Fruit fly (Drosophila melanogaster) whole organism, embryonic: ENCODE data around the gene CG32647.

Source experiments
- CG10431 ChIP-seq: fragments of 200-800 bp; sonication (Bioruptor generic); optimal IDR thresholded peaks from 3 replicates; lab custom pipeline; 2018; ENCODE audit warnings: missing biosample characterization, mild to moderate bottlenecking, missing genetic modification characterization
- CG11695 ChIP-seq: fragments of 200-800 bp; sonication (Bioruptor generic); IDR thresholded peaks from 3 replicates; pipeline ENCODE4 v1.3.6; 2022; ENCODE audit warnings: missing biosample characterization, missing genetic modification characterization
- CG12391 ChIP-seq: fragments of 200-800 bp; sonication (Bioruptor generic); optimal IDR thresholded peaks from 3 replicates; lab custom pipeline; 2018; ENCODE audit warnings: missing biosample characterization, mild to moderate bottlenecking, missing genetic modification characterization, moderate library complexity
- CG12744 ChIP-seq: fragments of 200-800 bp; sonication (Bioruptor generic); optimal IDR thresholded peaks from 2 replicates; lab custom pipeline; 2016; ENCODE audit warnings: missing biosample characterization, missing genetic modification characterization
- CG13123 ChIP-seq: fragments of 200-800 bp; sonication (Bioruptor generic); optimal IDR thresholded peaks from 2 replicates; lab custom pipeline; 2016; ENCODE audit warnings: missing biosample characterization, missing genetic modification characterization
- CG14710 ChIP-seq: fragments of 200-800 bp; sonication (Bioruptor generic); optimal IDR thresholded peaks from 3 replicates; lab custom pipeline; 2019; ENCODE audit warnings: missing biosample characterization, mild to moderate bottlenecking, missing genetic modification characterization, moderate library complexity
- CG15601 ChIP-seq: fragments of 200-800 bp; sonication (Bioruptor generic); optimal IDR thresholded peaks from 3 replicates; lab custom pipeline; 2019; ENCODE audit warnings: missing biosample characterization, mild to moderate bottlenecking, missing genetic modification characterization, moderate library complexity
- CG16863 ChIP-seq: fragments of 200-800 bp; sonication (Bioruptor generic); optimal IDR thresholded peaks from 3 replicates; lab custom pipeline; 2016; ENCODE audit warnings: missing biosample characterization, missing genetic modification characterization
- CG17359 ChIP-seq: fragments of 200-800 bp; sonication (Bioruptor generic); optimal IDR thresholded peaks from 3 replicates; lab custom pipeline; 2018; ENCODE audit warnings: missing biosample characterization, mild to moderate bottlenecking, missing genetic modification characterization, moderate library complexity
- CG1792 ChIP-seq: fragments of 200-800 bp; sonication (Bioruptor generic); optimal IDR thresholded peaks from 2 replicates; lab custom pipeline; 2016; ENCODE audit warnings: missing biosample characterization, missing genetic modification characterization
- CG2889 ChIP-seq: fragments of 200-800 bp; sonication (Bioruptor generic); IDR thresholded peaks from 3 replicates; pipeline ENCODE4 v1.3.6; 2022; ENCODE audit warnings: missing biosample characterization, missing genetic modification characterization
- CG30403 ChIP-seq: fragments of 200-800 bp; sonication (Bioruptor generic); optimal IDR thresholded peaks from 3 replicates; lab custom pipeline; 2016; ENCODE audit warnings: missing biosample characterization, missing genetic modification characterization
- CG32767 ChIP-seq: fragments of 200-800 bp; sonication (Bioruptor generic); IDR thresholded peaks from 2 replicates; pipeline ENCODE4 v1.3.6; 2022; ENCODE audit warnings: missing biosample characterization, missing genetic modification characterization
- CG33213 ChIP-seq: fragments of 200-800 bp; sonication (Bioruptor generic); optimal IDR thresholded peaks from 3 replicates; lab custom pipeline; 2016; ENCODE audit warnings: missing biosample characterization, missing genetic modification characterization
- CG34376 ChIP-seq: fragments of 200-800 bp; sonication (Bioruptor generic); optimal IDR thresholded peaks from 2 replicates; lab custom pipeline; 2018; ENCODE audit warnings: missing biosample characterization, mild to moderate bottlenecking, missing genetic modification characterization
- CG4404 ChIP-seq: fragments of 200-800 bp; sonication (Bioruptor generic); IDR thresholded peaks from 2 replicates; pipeline ENCODE4 v1.3.6; 2022; ENCODE audit warnings: missing biosample characterization, missing genetic modification characterization
- CG4707 ChIP-seq: fragments of 200-800 bp; sonication (Bioruptor generic); optimal IDR thresholded peaks from 2 replicates; lab custom pipeline; 2018; ENCODE audit warnings: missing biosample characterization, mild to moderate bottlenecking, missing genetic modification characterization, moderate library complexity
- CG6765 ChIP-seq: fragments of 200-800 bp; sonication (Bioruptor generic); optimal IDR thresholded peaks from 3 replicates; lab custom pipeline; 2017; ENCODE audit warnings: missing biosample characterization, mild to moderate bottlenecking, missing genetic modification characterization
- CG8359 ChIP-seq: fragments of 200-800 bp; sonication (Bioruptor generic); optimal IDR thresholded peaks from 2 replicates; lab custom pipeline; 2017; ENCODE audit warnings: missing biosample characterization, mild to moderate bottlenecking, missing genetic modification characterization, borderline replicate concordance
- CG9727 ChIP-seq: fragments of 200-800 bp; sonication (Bioruptor generic); optimal IDR thresholded peaks from 3 replicates; lab custom pipeline; 2017; ENCODE audit warnings: missing biosample characterization, mild to moderate bottlenecking, missing genetic modification characterization
- CHES-1-like ChIP-seq: fragments of 200-800 bp; sonication (Bioruptor generic); optimal IDR thresholded peaks from 2 replicates; lab custom pipeline; 2016; ENCODE audit warnings: missing biosample characterization, missing genetic modification characterization
- CrebB ChIP-seq: fragments of 200-800 bp; sonication (Bioruptor generic); optimal IDR thresholded peaks from 3 replicates; lab custom pipeline; 2018; ENCODE audit warnings: missing biosample characterization, mild to moderate bottlenecking, missing genetic modification characterization
- Dbx ChIP-seq: fragments of 200-800 bp; sonication (Bioruptor generic); IDR thresholded peaks from 3 replicates; pipeline ENCODE4 v1.3.6; 2022; ENCODE audit warnings: missing biosample characterization, missing genetic modification characterization
- Doc2 ChIP-seq: fragments of 200-800 bp; sonication (Bioruptor generic); IDR thresholded peaks from 2 replicates; pipeline ENCODE4 v1.3.6; 2022; ENCODE audit warnings: missing biosample characterization, missing genetic modification characterization
- Ets65A ChIP-seq: fragments of 200-800 bp; sonication (Bioruptor generic); peaks from one replicate; lab custom pipeline; 2016; ENCODE audit warnings: missing biosample characterization, missing genetic modification characterization
- H2.0 ChIP-seq: fragments of 200-800 bp; sonication (Bioruptor generic); IDR thresholded peaks from 2 replicates; pipeline ENCODE4 v1.3.6; 2022; ENCODE audit warnings: missing biosample characterization, missing genetic modification characterization
- Hr3 ChIP-seq: fragments of 200-800 bp; sonication (Bioruptor generic); optimal IDR thresholded peaks from 3 replicates; lab custom pipeline; 2016; ENCODE audit warnings: missing biosample characterization, missing genetic modification characterization
- Jarid2 ChIP-seq: fragments of 200-800 bp; sonication (Bioruptor generic); optimal IDR thresholded peaks from 3 replicates; lab custom pipeline; 2017; ENCODE audit warnings: mild to moderate bottlenecking, missing biosample characterization, missing genetic modification reagents, missing genetic modification characterization
- MTF-1 ChIP-seq: fragments of 200-800 bp; sonication (Bioruptor generic); optimal IDR thresholded peaks from 2 replicates; lab custom pipeline; 2018; ENCODE audit warnings: missing biosample characterization, mild to moderate bottlenecking, missing genetic modification characterization, borderline replicate concordance
- Oli ChIP-seq: fragments of 200-800 bp; sonication (Bioruptor generic); optimal IDR thresholded peaks from 2 replicates; lab custom pipeline; 2018; ENCODE audit warnings: missing biosample characterization, mild to moderate bottlenecking, missing genetic modification characterization, moderate library complexity
- Opbp ChIP-seq: fragments of 200-800 bp; sonication (Bioruptor generic); IDR thresholded peaks from 3 replicates; pipeline ENCODE4 v1.3.6; 2022; ENCODE audit warnings: missing biosample characterization, missing genetic modification characterization; ENCODE audit not compliant: partially characterized antibody
- Sin3A ChIP-seq: fragments of >200 bp; optimal IDR thresholded peaks from 2 replicates; lab custom pipeline; 2018
- Ssrp ChIP-seq: fragments of 200-800 bp; sonication (Bioruptor generic); optimal IDR thresholded peaks from 2 replicates; lab custom pipeline; 2018; ENCODE audit warnings: missing biosample characterization, mild to moderate bottlenecking, missing genetic modification characterization, moderate library complexity
- Trl ChIP-seq, 3 experiments: fragments of >200 bp in 2 of 3; fragments of 200-800 bp in 1 of 3; sonication (Bioruptor generic) in 1 of 3; optimal IDR thresholded peaks; 2 replicates in 1 of 3; 3 replicates in 2 of 3; lab custom pipeline; 2016 to 2017; ENCODE audit warnings: missing biosample characterization in 1 of 3, missing genetic modification characterization in 1 of 3
- abd-A ChIP-seq: fragments of 200-800 bp; sonication (Bioruptor generic); optimal IDR thresholded peaks from 3 replicates; lab custom pipeline; 2019; ENCODE audit warnings: missing biosample characterization, mild to moderate bottlenecking, missing genetic modification characterization, moderate library complexity
- ap ChIP-seq: fragments of 200-800 bp; sonication (Bioruptor generic); IDR thresholded peaks from 2 replicates; pipeline ENCODE4 v1.3.6; 2022; ENCODE audit warnings: missing biosample characterization, missing genetic modification characterization
- ash1 ChIP-seq: fragments of 200-800 bp; sonication (Bioruptor generic); optimal IDR thresholded peaks from 2 replicates; lab custom pipeline; 2018; ENCODE audit warnings: missing biosample characterization, mild to moderate bottlenecking, missing genetic modification characterization
- ato ChIP-seq: fragments of 200-800 bp; sonication (Bioruptor generic); IDR thresholded peaks from 2 replicates; pipeline ENCODE4 v1.3.6; 2022; ENCODE audit warnings: missing biosample characterization, missing genetic modification characterization; ENCODE audit not compliant: partially characterized antibody
- bbx ChIP-seq: fragments of 200-800 bp; sonication (Bioruptor generic); IDR thresholded peaks from 2 replicates; pipeline ENCODE4 v1.3.6; 2022; ENCODE audit warnings: missing biosample characterization, missing genetic modification characterization; ENCODE audit not compliant: partially characterized antibody
- br ChIP-seq: fragments of >200 bp; optimal IDR thresholded peaks from 2 replicates; lab custom pipeline; 2017
- dimm ChIP-seq: fragments of 200-800 bp; sonication (Bioruptor generic); IDR thresholded peaks from 2 replicates; pipeline ENCODE4 v1.3.6; 2022; ENCODE audit warnings: missing biosample characterization, missing genetic modification characterization
- dmrt99B ChIP-seq: fragments of 200-800 bp; sonication (Bioruptor generic); optimal IDR thresholded peaks from 2 replicates; lab custom pipeline; 2018; ENCODE audit warnings: missing biosample characterization, mild to moderate bottlenecking, missing genetic modification characterization, moderate library complexity
- fd102C ChIP-seq: fragments of 200-800 bp; sonication (Bioruptor generic); optimal IDR thresholded peaks from 2 replicates; lab custom pipeline; 2018; ENCODE audit warnings: missing biosample characterization, mild to moderate bottlenecking, missing genetic modification characterization, moderate library complexity
- jigr1 ChIP-seq: fragments of 200-800 bp; sonication (Bioruptor generic); IDR thresholded peaks from 3 replicates; pipeline ENCODE4 v1.3.6; 2022; ENCODE audit warnings: missing biosample characterization, missing genetic modification characterization
- knrl ChIP-seq: fragments of 200-800 bp; sonication (Bioruptor generic); IDR thresholded peaks from 3 replicates; pipeline ENCODE4 v1.3.6; 2022; ENCODE audit warnings: missing biosample characterization, missing genetic modification characterization; ENCODE audit not compliant: partially characterized antibody
- lab ChIP-seq: fragments of 200-800 bp; sonication (Bioruptor generic); optimal IDR thresholded peaks from 3 replicates; lab custom pipeline; 2017; ENCODE audit warnings: missing biosample characterization, missing genetic modification characterization, mild to moderate bottlenecking, moderate library complexity, missing genetic modification reagents
- luna ChIP-seq: fragments of 200-800 bp; sonication (Bioruptor generic); optimal IDR thresholded peaks from 2 replicates; lab custom pipeline; 2016; ENCODE audit warnings: missing biosample characterization, missing genetic modification characterization
- nau ChIP-seq: fragments of 200-800 bp; sonication (Bioruptor generic); optimal IDR thresholded peaks from 3 replicates; lab custom pipeline; 2017; ENCODE audit warnings: missing biosample characterization, mild to moderate bottlenecking, missing genetic modification characterization, missing genetic modification reagents
- nerfin-2 ChIP-seq: fragments of 200-800 bp; sonication (Bioruptor generic); IDR thresholded peaks from 2 replicates; pipeline ENCODE4 v1.3.6; 2022; ENCODE audit warnings: missing biosample characterization, missing genetic modification characterization; ENCODE audit not compliant: partially characterized antibody
- peb ChIP-seq: fragments of 200-800 bp; sonication (Bioruptor generic); IDR thresholded peaks from 2 replicates; pipeline ENCODE4 v1.3.6; 2022; ENCODE audit warnings: missing biosample characterization, missing genetic modification characterization

The CG32647 gene

dm6 chrX:12737735-12738390, 46.9 kb downstream of the CG32647 start (continued):
- no peak for TF ChIP-seq CG4707 (GFP tag; lab: Kevin White, UChicago)
- no peak for TF ChIP-seq CrebB
- no peak for TF ChIP-seq CG16863 (GFP tag; lab: Kevin White, UChicago)
- TF ChIP-seq CG8359 = peak; percentile 38
- no peak for TF ChIP-seq fd102C (GFP tag; lab: Kevin White, UChicago)
- no peak for TF ChIP-seq CG34376 (GFP tag; lab: Kevin White, UChicago)
- TF ChIP-seq luna = no peak
- TF ChIP-seq CG12744 (GFP tag; lab: Kevin White, UChicago) = no peak
- peak; percentile 78 for TF ChIP-seq CG17359 (tag; lab: Kevin White, UChicago)
- TF ChIP-seq ap (GFP tag; lab: Robert Waterston, UW) = peak; percentile 30; the same call in 1 of the 2 replicates
- peak; percentile 81 for TF ChIP-seq CG12391 (tag; lab: Kevin White, UChicago)
- peak; percentile 78 for TF ChIP-seq Ssrp (tag; lab: Kevin White, UChicago)
- no peak for TF ChIP-seq CHES-1-like (GFP tag; lab: Kevin White, UChicago)
- TF ChIP-seq CG30403 (GFP tag; lab: Kevin White, UChicago) = peak; percentile 83
- peak; percentile 77 for TF ChIP-seq lab (GFP tag; lab: Kevin White, UChicago)
- peak; percentile 86 for TF ChIP-seq CG9727 (GFP tag; lab: Kevin White, UChicago)
- peak; percentile 25 for TF ChIP-seq nau (GFP tag; lab: Kevin White, UChicago)
- peak; percentile 79 for TF ChIP-seq CG11695 (GFP tag; lab: Robert Waterston, UW)
- peak; percentile 34 for TF ChIP-seq Jarid2 (GFP tag; lab: Kevin White, UChicago)
- TF ChIP-seq CG32767 (GFP tag; lab: Robert Waterston, UW) = peak; percentile 35; the same call in 1 of the 2 replicates
- TF ChIP-seq H2.0 = no peak
- TF ChIP-seq ash1 (GFP tag; lab: Kevin White, UChicago) = no peak
- TF ChIP-seq dimm (GFP tag; lab: Robert Waterston, UW) = no peak
- no peak for TF ChIP-seq CG13123 (GFP tag; lab: Kevin White, UChicago)
- TF ChIP-seq CG10431 (GFP tag; lab: Kevin White, UChicago) = no peak
- TF ChIP-seq CG33213 (GFP tag; lab: Kevin White, UChicago) = no peak
- TF ChIP-seq CG2889 (GFP tag; lab: Robert Waterston, UW) = no peak
- no peak for TF ChIP-seq Dbx
- TF ChIP-seq abd-A (tag; lab: Kevin White, UChicago) = no peak
- no peak for TF ChIP-seq Sin3A (lab: Kevin White, UChicago)
- no peak for TF ChIP-seq Trl (optimal IDR thresholded peaks at IDR 0.05; lab: Kevin White, UChicago)
- TF ChIP-seq Trl (GFP tag; optimal IDR thresholded peaks at IDR 0.05; lab: Kevin White, UChicago) = peak; percentile 4
- no peak for TF ChIP-seq br (lab: Kevin White, UChicago)
- TF ChIP-seq jigr1 = no peak
- TF ChIP-seq Doc2 (GFP tag; lab: Robert Waterston, UW) = no peak
- TF ChIP-seq CG4404 (GFP tag; lab: Robert Waterston, UW) = no peak
- no peak for TF ChIP-seq Ets65A
- peak; percentile 90 for TF ChIP-seq dmrt99B (tag; lab: Kevin White, UChicago)
- TF ChIP-seq Opbp (GFP tag; lab: Robert Waterston, UW) = no peak
- peak; percentile 76 for TF ChIP-seq CG14710 (tag; lab: Kevin White, UChicago)
- peak; percentile 71 for TF ChIP-seq CG15601
- peak; percentile 81 for TF ChIP-seq CG6765
- TF ChIP-seq ato (GFP tag; lab: Robert Waterston, UW) = no peak
- no peak for TF ChIP-seq nerfin-2 (GFP tag; lab: Robert Waterston, UW)
- no peak for TF ChIP-seq peb (GFP tag; lab: Robert Waterston, UW)
- TF ChIP-seq bbx (GFP tag; lab: Robert Waterston, UW) = no peak
- no peak for TF ChIP-seq MTF-1 (GFP tag; lab: Kevin White, UChicago)
- TF ChIP-seq knrl (GFP tag; lab: Robert Waterston, UW) = no peak
- TF ChIP-seq CG1792 (GFP tag; lab: Kevin White, UChicago) = no peak
- TF ChIP-seq Oli (tag; lab: Kevin White, UChicago) = peak; percentile 83
- TF ChIP-seq Hr3 (GFP tag; lab: Kevin White, UChicago) = peak; percentile 72
